In the genomic region with DNA sequence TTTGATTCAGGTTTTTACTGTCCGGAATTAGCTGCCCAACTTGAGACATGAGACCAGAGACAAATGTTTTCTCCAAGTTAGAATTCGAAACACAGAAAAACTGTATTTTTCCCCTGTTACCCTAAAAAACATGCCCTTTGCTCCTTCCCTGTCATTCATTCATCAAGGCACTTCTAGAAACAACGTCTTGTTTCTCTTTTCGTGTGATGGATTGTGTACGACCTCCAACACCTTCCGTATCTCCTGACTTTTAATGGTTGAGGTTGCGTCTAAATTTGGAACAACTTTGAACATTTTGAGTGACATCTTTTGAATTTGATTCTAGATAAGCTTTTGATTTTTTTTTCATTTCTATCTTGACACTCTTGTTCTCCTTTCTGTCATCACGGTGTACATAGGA, we compare ENCODE assay signal across 3 worm cellular contexts.
TF ChIP-seq lines count a peak whose summit lies in the region.

No protein-coding gene starts in this region.

TF ChIP-seq in whole organism, L1 larva, 84 proteins besides CTCF, POLR2A, EP300 and RAD21 (continues in another document):
- TF ChIP-seq isw-1 (GFP tag; IDR thresholded peaks at IDR 0.05; lab: Robert Waterston, UW): no peak
- TF ChIP-seq C16A3.4 (tag; optimal IDR thresholded peaks at IDR 0.05; lab: Kevin White, UChicago): no peak
- no peak for TF ChIP-seq fkh-8 (tag; optimal IDR thresholded peaks at IDR 0.05; lab: Kevin White, UChicago)
- no peak for TF ChIP-seq elt-2 (tag; optimal IDR thresholded peaks at IDR 0.05; lab: Kevin White, UChicago)
- TF ChIP-seq nhr-11 (tag; optimal IDR thresholded peaks at IDR 0.05; lab: Kevin White, UChicago): no peak
- TF ChIP-seq tbx-2 (tag; optimal IDR thresholded peaks at IDR 0.05; lab: Kevin White, UChicago): no peak
- no peak for TF ChIP-seq ces-1 (GFP tag; optimal IDR thresholded peaks at IDR 0.05; lab: Kevin White, UChicago)
- peak; percentile 40 for TF ChIP-seq snu-23 (GFP tag; optimal IDR thresholded peaks at IDR 0.05; lab: Kevin White, UChicago)
- TF ChIP-seq snpc-4 (tag; optimal IDR thresholded peaks at IDR 0.05; lab: Kevin White, UChicago): no peak
- no peak for TF ChIP-seq lin-13 (GFP tag; optimal IDR thresholded peaks at IDR 0.05; lab: Kevin White, UChicago)
- TF ChIP-seq nhr-77 (tag; optimal IDR thresholded peaks at IDR 0.05; lab: Kevin White, UChicago): no peak
- TF ChIP-seq hlh-17 (GFP tag; optimal IDR thresholded peaks at IDR 0.05; lab: Kevin White, UChicago; ENCODE audit: borderline replicate concordance): no peak
- peak in 2 of 6 experiments; percentile 17 to 32 for TF ChIP-seq elt-3 (tag; optimal IDR thresholded peaks at IDR 0.05; lab: Kevin White, UChicago)
- peak; percentile 42 for TF ChIP-seq nhr-20 (tag; optimal IDR thresholded peaks at IDR 0.05; lab: Kevin White, UChicago)
- TF ChIP-seq dpl-1 (GFP tag; optimal IDR thresholded peaks at IDR 0.05; lab: Kevin White, UChicago): no peak
- TF ChIP-seq nhr-71 (tag; optimal IDR thresholded peaks at IDR 0.05; lab: Kevin White, UChicago): peak; percentile 49
- TF ChIP-seq mep-1 (tag; optimal IDR thresholded peaks at IDR 0.05; lab: Kevin White, UChicago): no peak
- no peak for TF ChIP-seq ceh-8 (GFP tag; optimal IDR thresholded peaks at IDR 0.05; lab: Kevin White, UChicago)
- no peak for TF ChIP-seq nhr-12 (tag; optimal IDR thresholded peaks at IDR 0.05; lab: Kevin White, UChicago)
- TF ChIP-seq unc-98 (GFP tag; IDR thresholded peaks at IDR 0.05; lab: Robert Waterston, UW): no peak
- no peak for TF ChIP-seq jun-1 (tag; optimal IDR thresholded peaks at IDR 0.05; lab: Kevin White, UChicago)
- TF ChIP-seq mab-9 (GFP tag; IDR thresholded peaks at IDR 0.05; lab: Robert Waterston, UW): no peak
- TF ChIP-seq lin-39 (tag; optimal IDR thresholded peaks at IDR 0.05; lab: Kevin White, UChicago): no peak
- no peak for TF ChIP-seq nhr-19 (GFP tag; conservative IDR thresholded peaks at IDR 0.05; lab: Robert Waterston, UW)
- no peak for TF ChIP-seq ceh-90 (tag; optimal IDR thresholded peaks at IDR 0.05; lab: Kevin White, UChicago)
- TF ChIP-seq lin-35 (GFP tag; optimal IDR thresholded peaks at IDR 0.05; lab: Kevin White, UChicago): peak in 1 of 2 experiments; percentile 9
- TF ChIP-seq C34B4.2 (tag; optimal IDR thresholded peaks at IDR 0.05; lab: Kevin White, UChicago): no peak
- TF ChIP-seq fkh-10 (GFP tag; optimal IDR thresholded peaks at IDR 0.05; lab: Kevin White, UChicago): no peak
- no peak for TF ChIP-seq pqm-1 (tag; optimal IDR thresholded peaks at IDR 0.05; lab: Kevin White, UChicago)
- TF ChIP-seq pax-3 (tag; optimal IDR thresholded peaks at IDR 0.05; lab: Kevin White, UChicago): no peak
- TF ChIP-seq nhr-85 (tag; lab: Kevin White, UChicago): peak; percentile 89

TF ChIP-seq in whole organism, L3 larva, 47 proteins besides CTCF, POLR2A, EP300 and RAD21:
- TF ChIP-seq fos-1 (tag; optimal IDR thresholded peaks at IDR 0.05; lab: Kevin White, UChicago) (no peak), nhr-25 (tag; optimal IDR thresholded peaks at IDR 0.05; lab: Kevin White, UChicago) (peak; percentile 26), mdl-1 (tag; optimal IDR thresholded peaks at IDR 0.05; lab: Kevin White, UChicago) (no peak), nfya-1 (tag; optimal IDR thresholded peaks at IDR 0.05; lab: Kevin White, UChicago; ENCODE audit: insufficient read depth) (no peak)

TF ChIP-seq in whole organism, L4 larva, 104 proteins besides CTCF, POLR2A, EP300 and RAD21:
- TF ChIP-seq hlh-11 (tag; optimal IDR thresholded peaks at IDR 0.05; lab: Kevin White, UChicago): peak; percentile 11
- TF ChIP-seq hif-1 (tag; optimal IDR thresholded peaks at IDR 0.05; lab: Kevin White, UChicago): no peak
- TF ChIP-seq hlh-30 (tag; optimal IDR thresholded peaks at IDR 0.05; lab: Kevin White, UChicago; ENCODE audit: insufficient read depth): peak; percentile 41
- TF ChIP-seq mxl-3 (GFP tag; optimal IDR thresholded peaks at IDR 0.05; lab: Kevin White, UChicago): no peak
- no peak for TF ChIP-seq madf-5 (GFP tag; IDR thresholded peaks at IDR 0.05; lab: Robert Waterston, UW)
- TF ChIP-seq unc-62 (GFP tag; optimal IDR thresholded peaks at IDR 0.05 in 1 of 2; lab: Kevin White, UChicago): peak in 1 of 2 experiments; percentile 91
- no peak for TF ChIP-seq unc-62 (tag; optimal IDR thresholded peaks at IDR 0.05; lab: Kevin White, UChicago)
TF ChIP-seq in whole organism, L4 larva: peak in this region for 3.
